Worm (Caenorhabditis elegans) whole organism, young adult: Measurements from ENCODE around the gene F36H1.3.

ENCODE experiments used
- F55B11.4 ChIP-seq: sonication (generic microtip); optimal IDR thresholded peaks from 2 replicates; lab custom pipeline; 2016; ENCODE audit warnings: missing compliant biosample characterization, missing genetic modification characterization, borderline replicate concordance; ENCODE audit not compliant: insufficient read depth
- ama-1 ChIP-seq, 3 experiments: fragments of 150-350 bp in 1 of 3; sonication (generic microtip) in 2 of 3; optimal IDR thresholded peaks; 2 replicates each; lab custom pipeline; 2014 to 2018; ENCODE audit warnings: missing biosample characterization in 2 of 3, missing genetic modification characterization in 2 of 3, missing genetic modification reagents in 2 of 3
- hmg-1.2 ChIP-seq: fragments of 200-800 bp; sonication (Bioruptor generic); IDR thresholded peaks from 2 replicates; pipeline ENCODE4 v1.3.6; 2022; ENCODE audit warnings: missing genetic modification reagents, missing genetic modification characterization, missing compliant biosample characterization
- hsf-1 ChIP-seq: fragments of 200-800 bp; sonication (Bioruptor generic); IDR thresholded peaks from 2 replicates; pipeline ENCODE4 v1.3.6; 2022; ENCODE audit warnings: missing genetic modification reagents, missing genetic modification characterization, missing compliant biosample characterization
- lir-1 ChIP-seq: fragments of 200-800 bp; sonication (Bioruptor generic); conservative IDR thresholded peaks from 2 replicates; pipeline ENCODE4 v1.3.6; 2022; ENCODE audit warnings: missing genetic modification reagents, missing genetic modification characterization, missing compliant biosample characterization
- madf-6 ChIP-seq: fragments of 200-800 bp; sonication (Bioruptor generic); IDR thresholded peaks from 2 replicates; pipeline ENCODE4 v1.3.6; 2022; ENCODE audit warnings: missing genetic modification reagents, missing genetic modification characterization, missing compliant biosample characterization
- pha-4 ChIP-seq: fragments of 150-350 bp; sonication (generic microtip); optimal IDR thresholded peaks from 2 replicates; lab custom pipeline; 2014; ENCODE audit warnings: missing biosample characterization, missing genetic modification reagents, missing genetic modification characterization
- unc-130 ChIP-seq: sonication (generic microtip); optimal IDR thresholded peaks from 2 replicates; lab custom pipeline; 2016; ENCODE audit warnings: missing genetic modification reagents, missing genetic modification characterization, missing compliant biosample characterization

- TF ChIP-seq F55B11.4 (tag; lab: Kevin White, UChicago) (no peak), madf-6 (GFP tag; lab: Robert Waterston, UW) (no peak), pha-4 (no peak), hsf-1 (no peak), hmg-1.2 (no peak), ama-1 (optimal IDR thresholded peaks at IDR 0.05; lab: Kevin White, UChicago) (no peak), ama-1 (GFP tag; optimal IDR thresholded peaks at IDR 0.05; lab: Kevin White, UChicago) (no peak), lir-1 (GFP tag; lab: Robert Waterston, UW) (no peak), unc-130 (GFP tag; lab: Kevin White, UChicago) (no peak)
Measured at ce11 chrIV:11008255-11008654, 41.7 kb upstream of the F36H1.3 start.
